Fruit fly (Drosophila melanogaster): ENCODE results near the gene CG4537.

Gene CG4537

dm6 chr2L:9887856-9888269 is 2.8 kb upstream of the CG4537 start, which contains the start of gene Fkbp59:
TSS of gene Fkbp59 (plus strand) at chr2L:9888005.
- no peak for TF ChIP-seq Snoo (tag; optimal IDR thresholded peaks at IDR 0.05)
- TF ChIP-seq CG4496 (GFP tag; IDR thresholded peaks at IDR 0.05) = peak; percentile 41; the same call in 1 of the 3 replicates

DNA sequence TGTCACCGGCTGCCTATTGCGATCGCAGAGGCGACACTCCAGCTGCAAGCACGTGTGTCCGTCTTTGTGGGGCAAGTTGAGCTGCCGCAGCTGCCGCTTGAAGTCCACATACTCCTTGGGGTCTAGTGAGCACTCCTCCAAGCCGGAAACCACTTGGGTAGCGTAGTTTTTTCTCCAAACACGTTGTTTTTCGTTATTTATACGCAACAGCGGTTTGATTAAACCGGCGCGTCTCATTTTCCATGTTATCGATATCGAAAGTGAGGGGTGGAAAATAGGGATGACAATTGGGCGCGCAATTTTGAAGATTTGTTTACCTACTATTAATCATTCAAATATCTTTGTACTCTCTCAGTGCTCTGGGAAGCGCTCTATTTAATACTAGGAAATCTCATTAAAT is 2.5 kb downstream of the CG4537 start, which contains the start of gene mtDNA-helicase:
Gene mtDNA-helicase, minus strand, starts transcription at position 264 of the 400 bp plus-strand sequence.
- TF ChIP-seq CG10348 (GFP tag; IDR thresholded peaks at IDR 0.05) (no peak), fd96Ca (GFP tag; IDR thresholded peaks at IDR 0.05) (no peak), D1 (tag; optimal IDR thresholded peaks at IDR 0.05) (no peak), CG8159 (tag; optimal IDR thresholded peaks at IDR 0.05) (no peak), CG8301 (tag; optimal IDR thresholded peaks at IDR 0.05) (no peak), CG4496 (GFP tag; IDR thresholded peaks at IDR 0.05) (no peak), EcR (GFP tag; optimal IDR thresholded peaks at IDR 0.05) (no peak), Ets98B (GFP tag; IDR thresholded peaks at IDR 0.05) (no peak), CG13204 (GFP tag; optimal IDR thresholded peaks at IDR 0.05) (no peak), CG14655 (GFP tag; optimal IDR thresholded peaks at IDR 0.05) (no peak), CG32121 (GFP tag; IDR thresholded peaks at IDR 0.05) (no peak), rn (GFP tag; IDR thresholded peaks at IDR 0.05) (no peak), Snoo (tag; optimal IDR thresholded peaks at IDR 0.05) (no peak)

DNA sequence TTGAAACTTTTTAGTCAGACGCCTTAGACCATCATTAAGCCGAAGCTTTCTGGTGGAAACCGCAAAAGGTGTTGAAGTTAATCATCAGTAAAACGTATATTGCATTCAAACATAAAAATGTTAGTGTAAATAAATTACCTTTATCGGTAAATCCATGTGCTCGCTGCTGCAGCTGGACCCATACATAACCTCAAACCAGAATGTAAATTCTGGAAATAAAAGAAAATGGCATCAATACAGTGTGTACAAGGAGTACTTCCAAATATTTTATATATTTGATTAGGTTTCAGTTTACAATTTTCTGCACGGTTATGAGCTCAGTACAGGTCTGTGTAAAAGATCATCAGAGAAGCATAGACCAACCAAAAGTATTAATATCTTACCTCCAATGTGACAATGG is 3.5 kb downstream of the CG4537 start:
- TF ChIP-seq CG34367 (tag; optimal IDR thresholded peaks at IDR 0.05) = no peak
- TF ChIP-seq CG12605 (GFP tag; IDR thresholded peaks at IDR 0.05) = no peak
- TF ChIP-seq rn (GFP tag; IDR thresholded peaks at IDR 0.05) = no peak
- no peak for TF ChIP-seq Ets98B (GFP tag; IDR thresholded peaks at IDR 0.05)
- no peak for TF ChIP-seq Snoo (tag; optimal IDR thresholded peaks at IDR 0.05)
- no peak for TF ChIP-seq D1 (tag; optimal IDR thresholded peaks at IDR 0.05)
- TF ChIP-seq CG13204 (GFP tag; optimal IDR thresholded peaks at IDR 0.05) = no peak

- TF ChIP-seq CG32121 (GFP tag; IDR thresholded peaks at IDR 0.05) = no peak
- TF ChIP-seq CG13204 (GFP tag; optimal IDR thresholded peaks at IDR 0.05) = no peak
- no peak for TF ChIP-seq CG9948 (tag; optimal IDR thresholded peaks at IDR 0.05)
- TF ChIP-seq CG14655 (GFP tag; optimal IDR thresholded peaks at IDR 0.05) = no peak
- no peak for TF ChIP-seq EcR (GFP tag; optimal IDR thresholded peaks at IDR 0.05)
- TF ChIP-seq gl (tag; optimal IDR thresholded peaks at IDR 0.05) = peak; percentile 8
- TF ChIP-seq CG10348 (GFP tag; IDR thresholded peaks at IDR 0.05) = no peak
- TF ChIP-seq Pif1A (GFP tag; optimal IDR thresholded peaks at IDR 0.05) = no peak
- TF ChIP-seq Snoo (tag; optimal IDR thresholded peaks at IDR 0.05) = peak; percentile 59
- peak; percentile 7; the same call in 1 of the 3 replicates for TF ChIP-seq CG4496 (GFP tag; IDR thresholded peaks at IDR 0.05)
- TF ChIP-seq D1 (tag; optimal IDR thresholded peaks at IDR 0.05) = peak; percentile 30
- no peak for TF ChIP-seq CG12605 (GFP tag; IDR thresholded peaks at IDR 0.05)
- TF ChIP-seq CG17806 (tag; optimal IDR thresholded peaks at IDR 0.05) = no peak
- TF ChIP-seq CG34367 (tag; optimal IDR thresholded peaks at IDR 0.05) = no peak
- TF ChIP-seq fd96Ca (GFP tag; IDR thresholded peaks at IDR 0.05) = no peak
- peak; percentile 48 for TF ChIP-seq Pif1B (GFP tag; optimal IDR thresholded peaks at IDR 0.05)
- no peak for TF ChIP-seq CG8159 (tag; optimal IDR thresholded peaks at IDR 0.05)
- TF ChIP-seq Ets98B (GFP tag; IDR thresholded peaks at IDR 0.05) = no peak
- peak; percentile 45 for TF ChIP-seq CG15710 (tag; optimal IDR thresholded peaks at IDR 0.05)
- TF ChIP-seq rn (GFP tag; IDR thresholded peaks at IDR 0.05) = no peak
- TF ChIP-seq CG8301 (tag; optimal IDR thresholded peaks at IDR 0.05) = no peak
These were observed 4.2 kb downstream of the CG4537 start, which contains the start of gene Bka for dm6 chr2L:9894871-9895364. TSS of gene Bka (plus strand) at chr2L:9895287.

DNA sequence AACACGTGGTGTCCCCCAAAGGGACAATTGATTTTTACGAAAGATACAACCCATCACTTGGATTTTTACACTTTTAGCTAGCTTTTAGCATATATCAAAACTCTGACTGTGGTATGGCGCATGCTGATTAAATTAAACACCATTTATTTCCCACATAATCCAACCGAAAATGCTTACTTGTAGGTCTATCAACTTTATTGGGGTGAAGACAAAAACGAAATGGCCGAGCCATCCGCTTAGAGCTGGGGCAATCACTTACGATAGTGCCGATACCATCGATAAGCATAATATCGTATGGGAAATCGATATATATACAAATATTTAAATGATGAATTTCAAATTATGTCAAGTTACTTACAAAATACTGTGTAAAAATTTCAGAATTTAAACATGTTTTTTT is 6.6 kb downstream of the CG4537 start, which contains the start of gene RpS2:
Gene RpS2, minus strand, starts transcription at position 257 of the 400 bp plus-strand sequence.
- TF ChIP-seq CG15710 (tag; optimal IDR thresholded peaks at IDR 0.05) (peak; percentile 10), fd96Ca (GFP tag; IDR thresholded peaks at IDR 0.05) (no peak), Pif1B (GFP tag; optimal IDR thresholded peaks at IDR 0.05) (peak; percentile 37), CG34367 (tag; optimal IDR thresholded peaks at IDR 0.05) (no peak)

DNA sequence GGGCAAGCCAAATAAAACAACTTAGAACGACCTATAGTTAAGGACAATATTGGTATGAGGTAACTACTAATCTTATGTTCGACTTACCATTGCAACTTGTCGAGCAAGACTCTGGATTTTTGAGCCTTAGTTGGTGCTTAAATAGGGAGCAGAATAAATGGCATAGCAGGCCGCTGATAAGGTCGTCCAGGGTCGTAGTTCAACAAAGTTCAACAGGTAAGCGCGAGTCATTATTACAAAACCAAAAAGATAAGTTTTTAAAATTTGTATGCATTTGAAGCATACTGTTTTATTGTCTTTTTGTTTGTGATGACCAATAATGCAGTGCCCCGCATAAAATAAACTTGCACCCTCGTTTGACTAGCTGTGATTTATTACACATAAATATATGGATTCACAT is 12.3 kb downstream of the CG4537 start, which contains the start of gene Muc30E:
Gene Muc30E, minus strand, starts transcription at position 101 of the 400 bp plus-strand sequence.
- TF ChIP-seq D1 (tag; optimal IDR thresholded peaks at IDR 0.05) = no peak
- no peak for TF ChIP-seq Pif1B (GFP tag; optimal IDR thresholded peaks at IDR 0.05)
- no peak for TF ChIP-seq CG17806 (tag; optimal IDR thresholded peaks at IDR 0.05)
- no peak for TF ChIP-seq CG13204 (GFP tag; optimal IDR thresholded peaks at IDR 0.05)
- TF ChIP-seq Snoo (tag; optimal IDR thresholded peaks at IDR 0.05) = no peak
- TF ChIP-seq CG15710 (tag; optimal IDR thresholded peaks at IDR 0.05) = no peak

DNA sequence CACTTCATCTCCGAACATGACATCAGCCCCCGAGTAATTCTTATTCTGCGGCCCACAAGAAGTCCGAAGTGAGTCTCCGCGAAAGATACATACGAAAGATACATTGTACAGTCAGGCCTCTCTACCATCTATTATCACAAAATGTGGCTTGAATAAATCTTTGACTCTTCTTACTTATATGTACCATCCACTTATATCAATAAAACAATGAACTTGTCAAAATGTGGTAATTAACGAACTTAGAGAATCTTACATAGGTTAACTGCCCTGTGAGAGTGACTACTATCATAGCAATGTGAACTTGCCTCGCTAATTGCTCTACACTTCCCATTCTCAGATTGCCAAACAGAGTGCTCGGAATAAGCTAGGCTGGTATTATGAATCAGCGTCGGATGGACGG is 16.0 kb downstream of the CG4537 start:
- TF ChIP-seq Snoo (tag; optimal IDR thresholded peaks at IDR 0.05) (no peak), Ets98B (GFP tag; IDR thresholded peaks at IDR 0.05) (peak; percentile 74), CG9948 (tag; optimal IDR thresholded peaks at IDR 0.05) (peak; percentile 12), EcR (GFP tag; optimal IDR thresholded peaks at IDR 0.05) (no peak), Pif1A (GFP tag; optimal IDR thresholded peaks at IDR 0.05) (peak; percentile 2), gl (tag; optimal IDR thresholded peaks at IDR 0.05) (peak; percentile 21), CG34367 (tag; optimal IDR thresholded peaks at IDR 0.05) (no peak), CG8159 (tag; optimal IDR thresholded peaks at IDR 0.05) (peak; percentile 43), CG8301 (tag; optimal IDR thresholded peaks at IDR 0.05) (peak; percentile 61), fd96Ca (GFP tag; IDR thresholded peaks at IDR 0.05) (peak; percentile 76; the same call in 2 of the 3 replicates), rn (GFP tag; IDR thresholded peaks at IDR 0.05) (no peak), CG14655 (GFP tag; optimal IDR thresholded peaks at IDR 0.05) (peak; percentile 55), CG4496 (GFP tag; IDR thresholded peaks at IDR 0.05) (peak; percentile 78), CG12605 (GFP tag; IDR thresholded peaks at IDR 0.05) (peak; percentile 70), Pif1B (GFP tag; optimal IDR thresholded peaks at IDR 0.05) (peak; percentile 17), CG32121 (GFP tag; IDR thresholded peaks at IDR 0.05) (peak; percentile 56; the same call in 1 of the 2 replicates), CG17806 (tag; optimal IDR thresholded peaks at IDR 0.05) (peak; percentile 38)

Data from whole organism, pupa.